Worm (Caenorhabditis elegans) whole organism, L2 larva: ENCODE results near the gene F55A4.7.

Experiments
- C34F6.9 ChIP-seq: fragments of 150-350 bp; optimal IDR thresholded peaks from 2 replicates; lab custom pipeline; 2014; ENCODE audit warnings: missing biosample characterization, missing genetic modification characterization
- F13H6.1 ChIP-seq: sonication (generic microtip); optimal IDR thresholded peaks from 2 replicates; lab custom pipeline; 2016; ENCODE audit warnings: missing genetic modification characterization, missing compliant biosample characterization
- Y55F3AM.14 ChIP-seq: fragments of 200-800 bp; sonication (Bioruptor generic); optimal IDR thresholded peaks from 2 replicates; lab custom pipeline; 2018; ENCODE audit warnings: mild to moderate bottlenecking, missing genetic modification characterization, missing compliant biosample characterization
- ZK546.5 ChIP-seq: sonication (generic microtip); optimal IDR thresholded peaks from 2 replicates; lab custom pipeline; 2017; ENCODE audit warnings: missing biosample characterization, missing genetic modification characterization
- alr-1 ChIP-seq: fragments of 150-350 bp; optimal IDR thresholded peaks from 2 replicates; lab custom pipeline; 2014; ENCODE audit warnings: missing biosample characterization, missing genetic modification characterization
- aly-2 ChIP-seq: fragments of 150-350 bp; optimal IDR thresholded peaks from 2 replicates; lab custom pipeline; 2014; ENCODE audit warnings: missing biosample characterization, missing genetic modification characterization
- ama-1 ChIP-seq: fragments of 150-350 bp; optimal IDR thresholded peaks from 2 replicates; lab custom pipeline; 2018; ENCODE audit warnings: inconsistent platforms
- blmp-1 ChIP-seq: sonication (generic microtip); optimal IDR thresholded peaks from 2 replicates; lab custom pipeline; 2017; ENCODE audit warnings: missing genetic modification characterization, mild to moderate bottlenecking, missing compliant biosample characterization, antibody characterized with exemption, moderate library complexity; ENCODE audit not compliant: insufficient read depth
- ceh-16 ChIP-seq: fragments of 150-350 bp; optimal IDR thresholded peaks from 2 replicates; lab custom pipeline; 2014; ENCODE audit warnings: missing biosample characterization, missing genetic modification characterization
- ceh-82 ChIP-seq: fragments of 150-350 bp; optimal IDR thresholded peaks from 2 replicates; lab custom pipeline; 2014; ENCODE audit warnings: missing biosample characterization, missing genetic modification characterization
- crh-2 ChIP-seq: sonication (generic microtip); optimal IDR thresholded peaks from 2 replicates; lab custom pipeline; 2017; ENCODE audit warnings: missing biosample characterization, missing genetic modification characterization
- dmd-4 ChIP-seq: sonication (generic microtip); optimal IDR thresholded peaks from 2 replicates; lab custom pipeline; 2017; ENCODE audit warnings: missing biosample characterization, missing genetic modification characterization
- egl-27 ChIP-seq: sonication (generic microtip); optimal IDR thresholded peaks from 3 replicates; lab custom pipeline; 2017; ENCODE audit warnings: missing biosample characterization, missing genetic modification reagents, missing genetic modification characterization
- elt-1 ChIP-seq: fragments of 150-350 bp; optimal IDR thresholded peaks from 2 replicates; lab custom pipeline; 2014; ENCODE audit warnings: missing biosample characterization, missing genetic modification characterization
- elt-3 ChIP-seq: sonication (generic microtip); optimal IDR thresholded peaks from 2 replicates; lab custom pipeline; 2017; ENCODE audit warnings: missing biosample characterization, missing genetic modification characterization
- fos-1 ChIP-seq: fragments of 150-350 bp; optimal IDR thresholded peaks from 2 replicates; lab custom pipeline; 2014; ENCODE audit warnings: missing biosample characterization, missing genetic modification characterization
- gmeb-1 ChIP-seq: fragments of 150-350 bp; optimal IDR thresholded peaks from 2 replicates; lab custom pipeline; 2014; ENCODE audit warnings: missing biosample characterization, missing genetic modification characterization
- lin-11 ChIP-seq: fragments of 150-350 bp; sonication (generic microtip); optimal IDR thresholded peaks from 2 replicates; lab custom pipeline; 2014; ENCODE audit warnings: missing biosample characterization, missing genetic modification characterization, inconsistent platforms, mixed read lengths
- lin-13 ChIP-seq: fragments of 150-350 bp; optimal IDR thresholded peaks from 2 replicates; lab custom pipeline; 2014; ENCODE audit warnings: missing biosample characterization, missing genetic modification reagents, missing genetic modification characterization
- lin-39 ChIP-seq: fragments of 150-350 bp; optimal IDR thresholded peaks from 2 replicates; lab custom pipeline; 2014; ENCODE audit warnings: missing biosample characterization, missing genetic modification reagents, missing genetic modification characterization
- lsy-2 ChIP-seq, 2 experiments: fragments of 150-350 bp in 1 of 2; sonication (generic microtip) in 1 of 2; optimal IDR thresholded peaks; 2 replicates each; lab custom pipeline; 2014 to 2017; ENCODE audit warnings: missing biosample characterization in 2 of 2, missing genetic modification characterization in 2 of 2
- mab-5 ChIP-seq: fragments of 150-350 bp; optimal IDR thresholded peaks from 2 replicates; lab custom pipeline; 2014; ENCODE audit warnings: missing biosample characterization, missing genetic modification characterization
- mbf-1 ChIP-seq: sonication (generic microtip); optimal IDR thresholded peaks from 2 replicates; lab custom pipeline; 2017; ENCODE audit warnings: missing biosample characterization, missing genetic modification characterization
- mdl-1 ChIP-seq, 2 experiments: fragments of 150-350 bp in 1 of 2; sonication (generic microtip) in 1 of 2; optimal IDR thresholded peaks; 2 replicates each; lab custom pipeline; 2017; ENCODE audit warnings: missing biosample characterization in 2 of 2, missing genetic modification characterization in 2 of 2
- nhr-10 ChIP-seq: sonication (generic microtip); optimal IDR thresholded peaks from 2 replicates; lab custom pipeline; 2017; ENCODE audit warnings: missing biosample characterization, missing genetic modification characterization
- nhr-11 ChIP-seq: fragments of 150-350 bp; optimal IDR thresholded peaks from 2 replicates; lab custom pipeline; 2014; ENCODE audit warnings: missing biosample characterization, missing genetic modification characterization
- nhr-12 ChIP-seq: fragments of 150-350 bp; optimal IDR thresholded peaks from 2 replicates; lab custom pipeline; 2014; ENCODE audit warnings: missing biosample characterization, missing genetic modification characterization
- nhr-129 ChIP-seq: fragments of 150-350 bp; optimal IDR thresholded peaks from 2 replicates; lab custom pipeline; 2014; ENCODE audit warnings: missing biosample characterization, missing genetic modification characterization
- nhr-21 ChIP-seq: fragments of 150-350 bp; optimal IDR thresholded peaks from 2 replicates; lab custom pipeline; 2014; ENCODE audit warnings: missing biosample characterization, missing genetic modification characterization
- nhr-23 ChIP-seq: fragments of 150-350 bp; optimal IDR thresholded peaks from 2 replicates; lab custom pipeline; 2014; ENCODE audit warnings: missing biosample characterization, missing genetic modification reagents, missing genetic modification characterization
- nhr-25 ChIP-seq: fragments of 150-350 bp; sonication (generic microtip); optimal IDR thresholded peaks from 3 replicates; lab custom pipeline; 2014; ENCODE audit warnings: missing biosample characterization, missing genetic modification characterization
- nhr-6 ChIP-seq: fragments of 150-350 bp; optimal IDR thresholded peaks from 2 replicates; lab custom pipeline; 2014; ENCODE audit warnings: missing biosample characterization, missing genetic modification characterization
- nhr-77 ChIP-seq: fragments of 150-350 bp; optimal IDR thresholded peaks from 2 replicates; lab custom pipeline; 2014; ENCODE audit warnings: missing biosample characterization, missing genetic modification characterization
- peb-1 ChIP-seq: fragments of 150-350 bp; optimal IDR thresholded peaks from 2 replicates; lab custom pipeline; 2014; ENCODE audit warnings: missing biosample characterization, missing genetic modification characterization
- skn-1 ChIP-seq: sonication (generic microtip); optimal IDR thresholded peaks from 2 replicates; lab custom pipeline; 2017; ENCODE audit warnings: missing biosample characterization, missing genetic modification characterization
- snpc-4 ChIP-seq: fragments of 150-350 bp; optimal IDR thresholded peaks from 2 replicates; lab custom pipeline; 2014; ENCODE audit warnings: missing biosample characterization, missing genetic modification characterization
- unc-39 ChIP-seq: fragments of 150-350 bp; optimal IDR thresholded peaks from 2 replicates; lab custom pipeline; 2014; ENCODE audit warnings: missing biosample characterization, missing genetic modification characterization
- unc-55 ChIP-seq: fragments of 150-350 bp; sonication (generic microtip); optimal IDR thresholded peaks from 3 replicates; lab custom pipeline; 2014; ENCODE audit warnings: missing biosample characterization, missing genetic modification reagents, missing genetic modification characterization
- unc-62 ChIP-seq: fragments of 150-350 bp; optimal IDR thresholded peaks from 2 replicates; lab custom pipeline; 2014; ENCODE audit warnings: missing biosample characterization, missing genetic modification reagents, missing genetic modification characterization
- zag-1 ChIP-seq: fragments of 150-350 bp; optimal IDR thresholded peaks from 2 replicates; lab custom pipeline; 2014; ENCODE audit warnings: missing biosample characterization, missing genetic modification characterization
- ztf-1 ChIP-seq: fragments of 200-800 bp; sonication (Bioruptor generic); conservative IDR thresholded peaks from 2 replicates; pipeline ENCODE4 v1.3.6; 2022; ENCODE audit warnings: missing genetic modification characterization, missing compliant biosample characterization
- ztf-11 ChIP-seq: sonication (generic microtip); optimal IDR thresholded peaks from 2 replicates; lab custom pipeline; 2017; ENCODE audit warnings: missing biosample characterization, missing genetic modification characterization

The F55A4.7 gene

ce11 chrX:1009512-1009911 lies 28.7 kb downstream of the F55A4.7 start:
- TF ChIP-seq nhr-12 (no peak), unc-39 (tag; lab: Kevin White, UChicago) (no peak), ceh-82 (no peak), nhr-6 (tag; lab: Kevin White, UChicago) (no peak), lin-13 (GFP tag; lab: Kevin White, UChicago) (no peak), crh-2 (tag; lab: Kevin White, UChicago) (no peak), mab-5 (tag; lab: Kevin White, UChicago) (no peak), aly-2 (tag; lab: Kevin White, UChicago) (no peak)

- TF ChIP-seq nhr-6 (tag; lab: Kevin White, UChicago) (peak; percentile 3), nhr-25 (peak; percentile 22), egl-27 (tag; lab: Kevin White, UChicago) (no peak), ceh-16 (no peak), nhr-129 (tag; lab: Kevin White, UChicago) (peak; percentile 4), mbf-1 (no peak), zag-1 (no peak), peb-1 (tag; lab: Kevin White, UChicago) (no peak)
Observed at ce11 chrX:1005026-1005425, 33.2 kb downstream of the F55A4.7 start.

ce11 chrX:1004037-1004436 lies 34.2 kb downstream of the F55A4.7 start, which contains the start of gene cutl-21:
TSS of gene cutl-21 (plus strand) at chrX:1004337.
- TF ChIP-seq nhr-129 (tag; lab: Kevin White, UChicago) (no peak), lin-11 (tag; lab: Kevin White, UChicago) (no peak), ceh-82 (no peak), mab-5 (tag; lab: Kevin White, UChicago) (no peak), fos-1 (tag; lab: Kevin White, UChicago) (no peak), nhr-23 (no peak), blmp-1 (tag; lab: Kevin White, UChicago) (no peak)

ce11 chrX:994678-995077 lies 43.6 kb downstream of the F55A4.7 start:
- TF ChIP-seq egl-27 (tag; lab: Kevin White, UChicago) (no peak), fos-1 (tag; lab: Kevin White, UChicago) (no peak), nhr-21 (tag; lab: Kevin White, UChicago) (no peak), F13H6.1 (tag; lab: Kevin White, UChicago) (no peak), C34F6.9 (tag; lab: Kevin White, UChicago) (no peak), lin-39 (tag; lab: Kevin White, UChicago) (no peak), dmd-4 (tag; lab: Kevin White, UChicago) (no peak), nhr-11 (tag; lab: Kevin White, UChicago) (no peak), nhr-6 (tag; lab: Kevin White, UChicago) (no peak), snpc-4 (tag; lab: Kevin White, UChicago) (no peak)
- TF ChIP-seq, all 48 proteins: peak for 0

- TF ChIP-seq nhr-77 (no peak), egl-27 (tag; lab: Kevin White, UChicago) (no peak), unc-39 (tag; lab: Kevin White, UChicago) (peak; percentile 48), skn-1 (no peak), lsy-2 (tag; optimal IDR thresholded peaks at IDR 0.05; lab: Kevin White, UChicago) (peak in 1 of 2 experiments; percentile 55), F13H6.1 (tag; lab: Kevin White, UChicago) (peak; percentile 86), ztf-1 (GFP tag; lab: Robert Waterston, UW) (no peak), ceh-16 (peak; percentile 10), unc-62 (GFP tag; lab: Kevin White, UChicago) (no peak), C34F6.9 (tag; lab: Kevin White, UChicago) (peak; percentile 33), Y55F3AM.14 (GFP tag; lab: Kevin White, UChicago) (no peak), lin-13 (GFP tag; lab: Kevin White, UChicago) (peak; percentile 5), nhr-10 (tag; lab: Kevin White, UChicago) (no peak), alr-1 (tag; lab: Kevin White, UChicago) (no peak), mab-5 (tag; lab: Kevin White, UChicago) (peak; percentile 80), nhr-6 (tag; lab: Kevin White, UChicago) (no peak), nhr-129 (tag; lab: Kevin White, UChicago) (peak; percentile 64), dmd-4 (tag; lab: Kevin White, UChicago) (no peak), mdl-1 (tag; optimal IDR thresholded peaks at IDR 0.05; lab: Kevin White, UChicago) (peak in 1 of 2 experiments; percentile 51), unc-55 (GFP tag; lab: Kevin White, UChicago) (peak; percentile 66), elt-1 (tag; lab: Kevin White, UChicago) (no peak), ama-1 (no peak), ztf-11 (tag; lab: Kevin White, UChicago) (peak; percentile 46), crh-2 (tag; lab: Kevin White, UChicago) (peak; percentile 51), snpc-4 (tag; lab: Kevin White, UChicago) (no peak), lin-39 (tag; lab: Kevin White, UChicago) (peak; percentile 12), ZK546.5 (tag; lab: Kevin White, UChicago) (no peak), gmeb-1 (tag; lab: Kevin White, UChicago) (no peak), elt-3 (tag; lab: Kevin White, UChicago) (no peak), zag-1 (peak; percentile 88)
Observed at ce11 chrX:992650-993403, 45.4 kb downstream of the F55A4.7 start.
